Worm (Caenorhabditis elegans) whole organism, early embryonic: ENCODE measurements around the gene arrd-17.

Source experiments
- B0310.2 ChIP-seq: sonication (generic microtip); optimal IDR thresholded peaks from 2 replicates; lab custom pipeline; 2016; ENCODE audit warnings: mild to moderate bottlenecking, missing genetic modification characterization, missing compliant biosample characterization
- F13C5.2 ChIP-seq: sonication (generic microtip); optimal IDR thresholded peaks from 2 replicates; lab custom pipeline; 2017; ENCODE audit warnings: mild to moderate bottlenecking, missing genetic modification characterization, inconsistent platforms, missing compliant biosample characterization
- aly-1 ChIP-seq: sonication (generic microtip); optimal IDR thresholded peaks from 2 replicates; lab custom pipeline; 2016; ENCODE audit warnings: missing genetic modification characterization, missing compliant biosample characterization
- ama-1 ChIP-seq: fragments of 150-350 bp; optimal IDR thresholded peaks from 2 replicates; lab custom pipeline; 2014
- ceh-13 ChIP-seq: fragments of 200-800 bp; sonication (Bioruptor generic); optimal IDR thresholded peaks from 2 replicates; lab custom pipeline; 2018; ENCODE audit warnings: mild to moderate bottlenecking, missing genetic modification characterization, missing compliant biosample characterization
- ceh-36 ChIP-seq: sonication (generic microtip); optimal IDR thresholded peaks from 2 replicates; lab custom pipeline; 2016; ENCODE audit warnings: missing genetic modification characterization, inconsistent platforms, missing compliant biosample characterization
- ets-7 ChIP-seq: sonication (generic microtip); optimal IDR thresholded peaks from 2 replicates; lab custom pipeline; 2016; ENCODE audit warnings: missing genotype, missing genetic modification characterization, missing compliant biosample characterization
- flt-1 ChIP-seq: fragments of 200-800 bp; sonication (Bioruptor generic); IDR thresholded peaks from 2 replicates; pipeline ENCODE4 v1.3.6; 2022; ENCODE audit warnings: missing genetic modification characterization, missing compliant biosample characterization
- hmbx-1 ChIP-seq: sonication (generic microtip); optimal IDR thresholded peaks from 2 replicates; lab custom pipeline; 2016; ENCODE audit warnings: mild to moderate bottlenecking, missing genetic modification characterization, missing compliant biosample characterization
- hmg-4 ChIP-seq: fragments of 200-800 bp; sonication (Bioruptor generic); optimal IDR thresholded peaks from 2 replicates; lab custom pipeline; 2018; ENCODE audit warnings: mild to moderate bottlenecking, missing genetic modification characterization, missing compliant biosample characterization
- hnd-1 ChIP-seq: sonication (generic microtip); optimal IDR thresholded peaks from 2 replicates; lab custom pipeline; 2016; ENCODE audit warnings: missing genetic modification characterization, missing compliant biosample characterization
- pes-1 ChIP-seq: fragments of 200-800 bp; sonication (Bioruptor generic); IDR thresholded peaks from 2 replicates; pipeline ENCODE4 v1.3.6; 2022; ENCODE audit warnings: missing genetic modification reagents, missing genetic modification characterization, missing compliant biosample characterization
- scrt-1 ChIP-seq: fragments of 200-800 bp; sonication (Bioruptor generic); IDR thresholded peaks from 2 replicates; pipeline ENCODE4 v1.3.6; 2022; ENCODE audit warnings: missing genetic modification characterization, missing compliant biosample characterization
- sea-1 ChIP-seq: fragments of 200-800 bp; sonication (Bioruptor generic); conservative IDR thresholded peaks from 2 replicates; pipeline ENCODE4 v1.3.6; 2022; ENCODE audit warnings: missing genetic modification characterization, missing compliant biosample characterization
- tbx-11 ChIP-seq: fragments of 200-800 bp; sonication (Bioruptor generic); IDR thresholded peaks from 2 replicates; pipeline ENCODE4 v1.3.6; 2022; ENCODE audit warnings: missing genetic modification characterization, missing compliant biosample characterization
- tbx-37 ChIP-seq: fragments of 200-800 bp; sonication (Bioruptor generic); conservative IDR thresholded peaks from 2 replicates; pipeline ENCODE4 v1.3.6; 2022; ENCODE audit warnings: missing genetic modification reagents, missing genetic modification characterization, missing compliant biosample characterization
- tra-4 ChIP-seq: sonication (generic microtip); optimal IDR thresholded peaks from 2 replicates; lab custom pipeline; 2017; ENCODE audit warnings: missing genetic modification characterization, missing compliant biosample characterization

The arrd-17 gene

DNA sequence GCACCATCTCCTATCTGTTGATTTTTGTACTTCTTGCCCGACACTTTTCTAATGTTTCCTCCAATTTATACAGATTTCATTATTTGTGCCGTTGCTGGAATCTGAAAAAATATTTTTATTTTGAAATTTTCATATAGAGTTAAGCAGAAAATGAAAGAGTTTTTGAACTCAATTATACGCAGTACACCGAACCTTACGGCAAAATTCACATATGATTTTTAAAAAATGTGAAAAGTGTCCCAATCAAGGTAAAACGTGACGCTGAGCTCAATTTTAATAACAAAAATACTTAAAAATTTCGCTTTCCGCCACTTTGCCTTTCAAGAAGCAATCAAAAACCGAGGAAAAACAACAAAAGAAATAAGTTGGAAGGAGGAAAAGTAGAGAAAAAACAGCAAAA lies at the start of gene arrd-17:
arrd-17 (minus strand) TSS at position 101 of the 400 bp plus-strand sequence.
- TF ChIP-seq ama-1 (lab: Kevin White, UChicago): no peak
- TF ChIP-seq flt-1 (GFP tag; lab: Robert Waterston, UW): no peak
- TF ChIP-seq tra-4 (tag; lab: Kevin White, UChicago): no peak
- no peak for TF ChIP-seq F13C5.2 (tag; lab: Kevin White, UChicago)
- no peak for TF ChIP-seq tbx-11 (GFP tag; lab: Robert Waterston, UW)
- no peak for TF ChIP-seq pes-1 (GFP tag; lab: Robert Waterston, UW)
- TF ChIP-seq hmbx-1: no peak
- no peak for TF ChIP-seq B0310.2 (tag; lab: Kevin White, UChicago)
- TF ChIP-seq scrt-1 (GFP tag; lab: Robert Waterston, UW): no peak
- TF ChIP-seq ceh-36 (tag; lab: Kevin White, UChicago): no peak
- TF ChIP-seq tbx-37: no peak
- no peak for TF ChIP-seq hmg-4 (GFP tag; lab: Kevin White, UChicago)
- no peak for TF ChIP-seq aly-1 (tag; lab: Kevin White, UChicago)
- TF ChIP-seq ceh-13 (GFP tag; lab: Kevin White, UChicago): no peak
- TF ChIP-seq ets-7 (tag; lab: Kevin White, UChicago): no peak
- no peak for TF ChIP-seq sea-1 (GFP tag; lab: Robert Waterston, UW)
- TF ChIP-seq hnd-1 (tag; lab: Kevin White, UChicago): no peak

DNA sequence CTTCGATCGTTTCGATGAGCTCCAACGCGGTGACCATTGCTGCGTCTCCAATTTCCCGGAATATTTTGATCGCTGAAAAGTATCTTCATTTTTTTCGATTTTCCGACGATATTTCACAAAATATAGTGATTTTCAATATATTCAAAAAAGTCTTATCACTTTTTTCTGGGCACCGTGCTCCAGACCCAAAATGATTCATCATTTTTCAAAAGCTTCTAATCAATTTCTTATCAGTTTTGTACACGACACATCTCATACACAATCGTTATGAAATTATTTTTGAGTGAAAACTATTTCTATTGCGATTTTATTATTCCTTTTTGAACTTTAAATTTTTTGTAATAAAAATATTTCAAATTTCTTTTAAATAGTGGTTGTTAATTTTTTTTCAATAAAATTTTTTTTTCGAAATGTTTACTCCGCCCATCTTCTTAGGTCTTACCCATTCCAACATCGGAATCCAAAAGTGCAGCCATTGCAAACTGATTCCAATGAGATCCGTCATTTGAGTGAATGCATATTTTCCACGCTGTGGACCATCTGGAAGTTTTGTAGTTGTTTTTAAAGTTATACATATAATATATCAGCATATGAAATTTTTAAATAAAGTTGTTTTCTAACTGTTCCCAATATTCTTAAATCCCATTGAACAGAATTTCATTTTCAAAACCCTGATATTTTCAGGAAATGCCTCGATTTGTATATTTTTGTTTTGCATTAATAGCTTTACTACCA lies 48.3 kb upstream of the arrd-17 start, which contains the start of gene sid-2:
sid-2 (plus strand) TSS at position 685 of the 735 bp plus-strand sequence.
- TF ChIP-seq sea-1 (GFP tag; lab: Robert Waterston, UW) (no peak), ama-1 (lab: Kevin White, UChicago) (no peak), ceh-13 (GFP tag; lab: Kevin White, UChicago) (no peak), hmbx-1 (no peak), tbx-11 (GFP tag; lab: Robert Waterston, UW) (no peak), tbx-37 (no peak), hnd-1 (tag; lab: Kevin White, UChicago) (no peak), B0310.2 (tag; lab: Kevin White, UChicago) (no peak), pes-1 (GFP tag; lab: Robert Waterston, UW) (no peak), tra-4 (tag; lab: Kevin White, UChicago) (no peak), hmg-4 (GFP tag; lab: Kevin White, UChicago) (no peak), aly-1 (tag; lab: Kevin White, UChicago) (no peak), scrt-1 (GFP tag; lab: Robert Waterston, UW) (no peak)

- no peak for TF ChIP-seq tra-4 (tag; lab: Kevin White, UChicago)
- no peak for TF ChIP-seq ama-1 (lab: Kevin White, UChicago)
- TF ChIP-seq pes-1 (GFP tag; lab: Robert Waterston, UW): no peak
- TF ChIP-seq B0310.2 (tag; lab: Kevin White, UChicago): no peak
- no peak for TF ChIP-seq ets-7 (tag; lab: Kevin White, UChicago)
- no peak for TF ChIP-seq hmg-4 (GFP tag; lab: Kevin White, UChicago)
- no peak for TF ChIP-seq hmbx-1
- no peak for TF ChIP-seq scrt-1 (GFP tag; lab: Robert Waterston, UW)
- no peak for TF ChIP-seq flt-1 (GFP tag; lab: Robert Waterston, UW)
- no peak for TF ChIP-seq ceh-13 (GFP tag; lab: Kevin White, UChicago)
- no peak for TF ChIP-seq F13C5.2 (tag; lab: Kevin White, UChicago)
- no peak for TF ChIP-seq sea-1 (GFP tag; lab: Robert Waterston, UW)
- TF ChIP-seq hnd-1 (tag; lab: Kevin White, UChicago): no peak
- TF ChIP-seq ceh-36 (tag; lab: Kevin White, UChicago): no peak
- no peak for TF ChIP-seq tbx-37
- TF ChIP-seq tbx-11 (GFP tag; lab: Robert Waterston, UW): no peak
- TF ChIP-seq aly-1 (tag; lab: Kevin White, UChicago): no peak
Measured at ce11 chrIII:13672654-13673330, 42.2 kb upstream of the arrd-17 start, which contains the start of gene aqp-11. Gene aqp-11, plus strand, starts transcription at chrIII:13673280.

DNA sequence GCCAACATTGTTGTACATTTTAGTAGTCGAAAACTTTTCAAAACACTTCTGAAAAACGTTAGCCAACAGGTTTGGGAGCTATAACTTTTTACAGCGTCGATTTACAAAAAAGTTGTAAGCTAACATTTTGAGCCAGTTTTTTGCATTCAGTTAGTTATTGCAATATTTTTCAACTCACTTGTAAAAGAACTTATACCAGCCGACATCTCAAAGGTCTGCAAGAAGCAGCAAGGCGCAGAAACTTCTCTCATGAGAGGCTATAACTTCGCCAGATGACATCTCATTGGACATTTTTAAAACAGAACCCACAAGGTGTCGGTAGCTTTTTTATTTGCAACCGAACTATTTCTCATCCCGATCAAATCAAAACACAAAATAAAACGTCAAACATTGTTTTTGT lies 38.9 kb upstream of the arrd-17 start:
- TF ChIP-seq F13C5.2 (tag; lab: Kevin White, UChicago) (no peak), pes-1 (GFP tag; lab: Robert Waterston, UW) (no peak), tra-4 (tag; lab: Kevin White, UChicago) (no peak), hmbx-1 (no peak), scrt-1 (GFP tag; lab: Robert Waterston, UW) (no peak), flt-1 (GFP tag; lab: Robert Waterston, UW) (no peak), tbx-11 (GFP tag; lab: Robert Waterston, UW) (no peak), hnd-1 (tag; lab: Kevin White, UChicago) (no peak)

ce11 chrIII:13667739-13668138 lies 37.1 kb upstream of the arrd-17 start, which contains the start of gene flp-15:
Gene flp-15, minus strand, starts transcription at chrIII:13667839.
- TF ChIP-seq hnd-1 (tag; lab: Kevin White, UChicago) (no peak), ama-1 (lab: Kevin White, UChicago) (no peak), F13C5.2 (tag; lab: Kevin White, UChicago) (no peak), sea-1 (GFP tag; lab: Robert Waterston, UW) (no peak), tra-4 (tag; lab: Kevin White, UChicago) (no peak), tbx-11 (GFP tag; lab: Robert Waterston, UW) (no peak), scrt-1 (GFP tag; lab: Robert Waterston, UW) (no peak), flt-1 (GFP tag; lab: Robert Waterston, UW) (no peak), B0310.2 (tag; lab: Kevin White, UChicago) (no peak), ceh-36 (tag; lab: Kevin White, UChicago) (no peak), aly-1 (tag; lab: Kevin White, UChicago) (no peak)

- TF ChIP-seq aly-1 (tag; lab: Kevin White, UChicago) (no peak), tbx-11 (GFP tag; lab: Robert Waterston, UW) (no peak), tbx-37 (no peak), ceh-13 (GFP tag; lab: Kevin White, UChicago) (no peak), tra-4 (tag; lab: Kevin White, UChicago) (no peak), F13C5.2 (tag; lab: Kevin White, UChicago) (no peak), hmbx-1 (no peak), pes-1 (GFP tag; lab: Robert Waterston, UW) (no peak), ceh-36 (tag; lab: Kevin White, UChicago) (no peak), hmg-4 (GFP tag; lab: Kevin White, UChicago) (no peak), hnd-1 (tag; lab: Kevin White, UChicago) (no peak), scrt-1 (GFP tag; lab: Robert Waterston, UW) (no peak), B0310.2 (tag; lab: Kevin White, UChicago) (no peak), sea-1 (GFP tag; lab: Robert Waterston, UW) (no peak), ets-7 (tag; lab: Kevin White, UChicago) (no peak)
Measured at ce11 chrIII:13666406-13666805, 35.8 kb upstream of the arrd-17 start.
